Worm (Caenorhabditis elegans) whole organism, L2 larva: Measurements from ENCODE around the gene plrg-1.

Experiments used
- Y55F3AM.14 ChIP-seq: fragments of 200-800 bp; sonication (Bioruptor generic); optimal IDR thresholded peaks from 2 replicates; lab custom pipeline; 2018; ENCODE audit warnings: mild to moderate bottlenecking, missing genetic modification characterization, missing compliant biosample characterization
- skn-1 ChIP-seq: sonication (generic microtip); optimal IDR thresholded peaks from 2 replicates; lab custom pipeline; 2017; ENCODE audit warnings: missing biosample characterization, missing genetic modification characterization
- sma-3 ChIP-seq: sonication (generic microtip); optimal IDR thresholded peaks from 2 replicates; lab custom pipeline; 2016; ENCODE audit warnings: missing genetic modification reagents, missing genetic modification characterization, missing compliant biosample characterization

DNA sequence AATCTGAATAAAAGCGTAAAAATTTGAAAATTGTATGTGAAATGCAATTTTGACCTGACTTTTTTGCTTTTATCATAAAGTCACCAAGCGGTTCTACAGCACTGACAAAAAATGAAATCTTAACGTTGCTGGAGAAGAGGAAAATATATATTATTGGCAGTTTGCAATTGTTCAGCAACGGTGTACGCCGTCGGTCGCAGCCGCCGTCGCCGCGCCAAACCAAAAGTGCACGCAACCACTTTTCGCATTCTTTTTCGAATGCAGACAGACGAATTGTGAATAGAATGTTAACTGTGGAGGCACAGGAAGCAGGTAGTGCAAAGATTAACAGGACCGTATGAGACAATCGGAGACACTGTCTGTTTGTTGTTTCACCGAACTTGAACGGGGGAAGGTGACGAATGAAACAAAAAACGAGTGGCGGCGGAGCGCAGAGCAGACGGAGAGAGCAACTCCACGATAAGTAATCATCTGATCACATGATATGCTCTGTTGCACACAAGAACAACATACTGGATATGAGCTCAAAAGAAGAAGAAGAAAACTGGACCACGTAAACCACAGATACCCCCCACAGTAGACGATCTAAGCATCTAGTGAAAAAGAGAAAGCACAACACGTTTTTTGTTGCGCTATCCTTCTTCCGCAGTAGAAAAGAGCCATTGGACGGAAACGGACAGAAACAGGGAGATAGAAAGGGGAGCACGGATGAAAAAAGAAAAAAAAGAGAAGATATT is 49.4 kb upstream of the plrg-1 start:
- TF ChIP-seq sma-3: peak; percentile 16
- TF ChIP-seq Y55F3AM.14 (GFP tag; lab: Kevin White, UChicago): peak; percentile 82
- no peak for TF ChIP-seq skn-1 (tag; lab: Kevin White, UChicago)
